Fruit fly (Drosophila melanogaster): Measurements from ENCODE around the gene CG3526.
A peak's percentile ranks its signal among the peaks of the same experiment; 100 is the strongest.

The CG3526 gene

dm6 chrX:2860955-2861354, 29.6 kb upstream of the CG3526 start (continued):
- TF ChIP-seq salm (tag; optimal IDR thresholded peaks at IDR 0.05) (no peak), org-1 (GFP tag; optimal IDR thresholded peaks at IDR 0.05) (peak; percentile 24), CG2129 (GFP tag; IDR thresholded peaks at IDR 0.05; ENCODE audit: partially characterized antibody) (no peak), CG11093 (GFP tag; IDR thresholded peaks at IDR 0.05) (no peak), CG32767 (GFP tag; IDR thresholded peaks at IDR 0.05) (no peak), CG2889 (GFP tag; IDR thresholded peaks at IDR 0.05) (no peak), Meics (GFP tag; optimal IDR thresholded peaks at IDR 0.05) (peak; percentile 34), BEAF-32 (GFP tag; optimal IDR thresholded peaks at IDR 0.05) (no peak), Nf-YA (GFP tag; IDR thresholded peaks at IDR 0.05) (no peak), oc (tag; optimal IDR thresholded peaks at IDR 0.05) (no peak), ind (GFP tag; optimal IDR thresholded peaks at IDR 0.05) (peak; percentile 44), CG34422 (GFP tag; IDR thresholded peaks at IDR 0.05) (no peak), az2 (GFP tag; optimal IDR thresholded peaks at IDR 0.05) (peak; percentile 27), Ada2b (GFP tag; IDR thresholded peaks at IDR 0.05) (0 out of 2 replicates have a peak, but pooled peaks have one; percentile 24), CG7786 (GFP tag; optimal IDR thresholded peaks at IDR 0.05) (no peak), CG31441 (GFP tag; IDR thresholded peaks at IDR 0.05) (peak; percentile 43; the same call in 1 of the 2 replicates), wdn (GFP tag; IDR thresholded peaks at IDR 0.05) (0 out of 2 replicates have a peak, but pooled peaks have one; percentile 15), CG33213 (GFP tag; optimal IDR thresholded peaks at IDR 0.05) (no peak), hkb (optimal IDR thresholded peaks at IDR 0.05) (no peak), hkb (GFP tag; IDR thresholded peaks at IDR 0.05) (peak; percentile 21; the same call in 1 of the 2 replicates), slou (GFP tag; optimal IDR thresholded peaks at IDR 0.05) (no peak), CG8089 (GFP tag; optimal IDR thresholded peaks at IDR 0.05) (no peak), tx (GFP tag; optimal IDR thresholded peaks at IDR 0.05) (no peak), gem (tag; optimal IDR thresholded peaks at IDR 0.05) (peak; percentile 53), Side (GFP tag; optimal IDR thresholded peaks at IDR 0.05) (no peak), bbx (GFP tag; IDR thresholded peaks at IDR 0.05; ENCODE audit: partially characterized antibody) (no peak), tll (GFP tag; optimal IDR thresholded peaks at IDR 0.05) (no peak), CG8281 (tag; optimal IDR thresholded peaks at IDR 0.05) (no peak), bsh (GFP tag; optimal IDR thresholded peaks at IDR 0.05) (peak in 1 of 2 experiments; percentile 37), trh (GFP tag; optimal IDR thresholded peaks at IDR 0.05) (no peak), vnd (GFP tag; IDR thresholded peaks at IDR 0.05; ENCODE audit: partially characterized antibody) (no peak), tgo (GFP tag; IDR thresholded peaks at IDR 0.05) (0 out of 3 replicates have a peak, but pooled peaks have one; percentile 32), Gsc (GFP tag; IDR thresholded peaks at IDR 0.05) (no peak), CG17829 (tag; optimal IDR thresholded peaks at IDR 0.05) (no peak), CG3838 (GFP tag; optimal IDR thresholded peaks at IDR 0.05) (no peak), sd (tag; optimal IDR thresholded peaks at IDR 0.05) (no peak), CG30403 (GFP tag; optimal IDR thresholded peaks at IDR 0.05) (peak; percentile 32), E2f1 (GFP tag; IDR thresholded peaks at IDR 0.05) (peak; percentile 37), CG2875 (GFP tag; optimal IDR thresholded peaks at IDR 0.05) (no peak), CG12299 (tag; optimal IDR thresholded peaks at IDR 0.05) (no peak), stwl (tag; optimal IDR thresholded peaks at IDR 0.05) (no peak), repo (GFP tag; optimal IDR thresholded peaks at IDR 0.05) (no peak), nom (GFP tag; optimal IDR thresholded peaks at IDR 0.05) (no peak), BtbVII (GFP tag; optimal IDR thresholded peaks at IDR 0.05) (no peak), esg (GFP tag; conservative IDR thresholded peaks at IDR 0.05) (no peak), CG17802 (tag; optimal IDR thresholded peaks at IDR 0.05) (no peak), ssp (GFP tag; IDR thresholded peaks at IDR 0.05) (0 out of 2 replicates have a peak, but pooled peaks have one; percentile 21), NfI (GFP tag; optimal IDR thresholded peaks at IDR 0.05) (peak; percentile 18), CG4404 (GFP tag; IDR thresholded peaks at IDR 0.05) (no peak), Hsf (GFP tag; optimal IDR thresholded peaks at IDR 0.05) (peak; percentile 35), CG10959 (GFP tag; IDR thresholded peaks at IDR 0.05) (no peak)
